Worm (Caenorhabditis elegans): Measurements from ENCODE around the gene Y56A3A.16.

Gene Y56A3A.16

DNA sequence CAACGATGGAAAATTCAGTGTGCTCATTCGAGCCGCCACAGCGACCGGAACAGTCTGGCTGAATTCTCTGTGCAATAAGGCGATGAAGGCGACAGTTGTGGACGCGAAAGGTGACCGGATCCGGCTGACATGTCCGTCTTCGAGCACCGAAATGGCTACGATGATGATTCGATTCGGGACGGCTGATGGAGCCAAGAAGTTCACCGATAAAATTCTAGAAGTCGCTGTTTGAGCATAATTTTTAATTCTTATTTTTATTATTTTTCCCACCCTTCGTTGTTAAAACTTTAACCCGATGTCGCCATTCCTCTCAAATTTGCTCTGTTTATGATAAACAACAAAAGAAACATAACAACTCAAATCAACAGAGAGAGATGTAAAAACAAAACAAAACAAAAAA, 3.4 kb upstream of the Y56A3A.16 start:
- TF ChIP-seq mdl-1 (tag; optimal IDR thresholded peaks at IDR 0.05), result no peak
- TF ChIP-seq mes-2 (tag; optimal IDR thresholded peaks at IDR 0.05; ENCODE audit: poor library complexity, severe bottlenecking), result peak; percentile 45
- 0 out of 2 replicates have a peak, but pooled peaks have one; percentile 25 for TF ChIP-seq lin-38 (GFP tag; IDR thresholded peaks at IDR 0.05)
- peak; percentile 9 for TF ChIP-seq aha-1 (tag)

DNA sequence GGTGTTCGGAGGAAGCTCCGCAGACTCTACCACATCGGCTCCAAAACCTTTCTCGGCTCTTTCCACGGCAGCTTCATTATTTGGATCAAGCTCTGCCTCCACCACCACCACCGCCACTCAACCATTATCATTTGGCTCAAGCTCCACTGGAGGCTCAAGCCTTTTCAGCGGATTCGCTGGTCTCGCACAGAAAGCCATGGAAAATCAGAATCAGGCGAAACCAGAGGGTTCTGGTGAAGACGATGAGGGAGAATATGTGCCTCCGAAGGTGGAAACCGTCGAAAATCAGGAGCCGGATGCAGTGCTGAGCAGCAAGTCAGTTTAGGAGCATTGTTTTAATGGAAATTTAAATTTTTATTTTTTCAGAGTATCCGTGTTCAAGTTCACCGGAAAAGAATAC, 3.0 kb upstream of the Y56A3A.16 start:
- TF ChIP-seq arid-1 (GFP tag; conservative IDR thresholded peaks at IDR 0.05) (no peak), ceh-82 (tag; optimal IDR thresholded peaks at IDR 0.05) (no peak), nhr-102 (tag; optimal IDR thresholded peaks at IDR 0.05) (no peak), lsy-2 (tag; optimal IDR thresholded peaks at IDR 0.05) (no peak), nhr-111 (GFP tag; optimal IDR thresholded peaks at IDR 0.05) (no peak), aha-1 (tag) (peak; percentile 90), ztf-11 (tag; optimal IDR thresholded peaks at IDR 0.05) (no peak), unc-39 (tag; optimal IDR thresholded peaks at IDR 0.05) (no peak), nhr-76 (tag; optimal IDR thresholded peaks at IDR 0.05) (no peak), daf-16 (GFP tag; optimal IDR thresholded peaks at IDR 0.05) (no peak), daf-16 (tag; optimal IDR thresholded peaks at IDR 0.05) (no peak), dve-1 (tag; optimal IDR thresholded peaks at IDR 0.05; ENCODE audit: insufficient read depth) (no peak), sdz-12 (GFP tag; optimal IDR thresholded peaks at IDR 0.05) (no peak), F44E2.7 (GFP tag; IDR thresholded peaks at IDR 0.05) (no peak), set-16 (GFP tag; IDR thresholded peaks at IDR 0.05) (peak; percentile 56)

DNA sequence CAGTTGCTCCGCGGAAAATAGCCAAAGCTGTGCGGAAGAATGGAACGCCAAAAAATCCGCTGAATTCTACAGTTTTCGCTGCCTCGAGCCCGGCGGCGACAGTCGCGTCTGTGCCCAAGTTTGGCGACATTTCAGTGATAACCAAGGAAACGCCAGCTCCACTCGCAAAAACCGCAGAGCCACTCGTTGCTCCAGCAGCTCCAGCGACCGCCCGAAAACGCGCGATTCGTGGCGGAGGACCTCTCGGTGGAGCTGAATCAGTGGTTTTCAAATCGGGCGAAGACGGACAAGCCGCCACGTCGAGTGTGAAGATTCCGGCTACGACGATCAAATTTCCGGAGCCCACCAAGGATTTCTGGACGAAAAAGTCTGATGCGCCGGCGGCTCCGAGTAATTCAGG, 2.1 kb upstream of the Y56A3A.16 start:
- TF ChIP-seq jun-1 (tag; optimal IDR thresholded peaks at IDR 0.05), result no peak
- no peak for TF ChIP-seq mes-2 (tag; optimal IDR thresholded peaks at IDR 0.05; ENCODE audit: poor library complexity, severe bottlenecking)
- peak; percentile 86 for TF ChIP-seq set-16 (GFP tag; IDR thresholded peaks at IDR 0.05)

DNA sequence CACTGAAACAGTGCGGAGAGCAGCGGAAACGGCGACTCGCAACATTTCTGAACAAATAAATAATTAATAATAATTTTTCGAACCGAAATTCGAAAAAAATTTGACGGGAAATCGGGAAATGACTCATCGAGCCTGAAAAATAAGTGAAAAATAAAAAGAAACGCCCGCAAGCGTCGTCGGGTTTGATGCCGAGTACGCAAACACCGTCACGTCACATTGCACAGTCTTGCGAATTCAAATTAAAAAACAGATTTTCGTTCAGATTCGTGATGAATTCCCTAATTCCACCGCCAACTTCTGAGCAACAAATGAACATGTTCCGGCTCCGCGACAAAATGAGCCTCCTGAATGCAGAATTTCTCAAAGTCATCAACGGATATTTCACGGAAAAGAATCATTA, 1.5 kb upstream of the Y56A3A.16 start, which contains the start of the genes ndab-1 and npp-16:
Gene ndab-1 (minus strand): TSS at position 47 of the 400 bp plus-strand sequence.
Gene npp-16 (plus strand): TSS at position 263 of the 400 bp plus-strand sequence.
- TF ChIP-seq lin-1 (GFP tag; IDR thresholded peaks at IDR 0.05) (no peak), mdt-29 (GFP tag; IDR thresholded peaks at IDR 0.05) (no peak), hlh-30 (tag; optimal IDR thresholded peaks at IDR 0.05; ENCODE audit: insufficient read depth) (no peak), ceh-32 (tag; optimal IDR thresholded peaks at IDR 0.05; ENCODE audit: poor library complexity) (no peak), ztf-7 (tag; optimal IDR thresholded peaks at IDR 0.05) (no peak), dpl-1 (GFP tag; optimal IDR thresholded peaks at IDR 0.05) (peak; percentile 54), nhr-102 (tag; optimal IDR thresholded peaks at IDR 0.05) (no peak), ces-1 (GFP tag; optimal IDR thresholded peaks at IDR 0.05) (no peak), nhr-77 (tag; optimal IDR thresholded peaks at IDR 0.05) (no peak), nhr-41 (GFP tag; IDR thresholded peaks at IDR 0.05) (no peak), skn-1 (tag; optimal IDR thresholded peaks at IDR 0.05) (no peak), lim-7 (GFP tag; IDR thresholded peaks at IDR 0.05) (peak; percentile 11; the same call in 1 of the 2 replicates), mes-2 (tag; optimal IDR thresholded peaks at IDR 0.05; ENCODE audit: poor library complexity, severe bottlenecking) (peak; percentile 76), lir-3 (tag; optimal IDR thresholded peaks at IDR 0.05) (no peak), dmd-6 (GFP tag; IDR thresholded peaks at IDR 0.05) (no peak), lin-38 (GFP tag; IDR thresholded peaks at IDR 0.05) (peak; percentile 61), zfp-3 (GFP tag; conservative IDR thresholded peaks at IDR 0.05) (no peak), lsy-2 (tag; optimal IDR thresholded peaks at IDR 0.05) (peak in 1 of 2 experiments; percentile 43), zfp-2 (tag; optimal IDR thresholded peaks at IDR 0.05) (no peak), attf-4 (tag; optimal IDR thresholded peaks at IDR 0.05) (no peak), vab-7 (GFP tag; IDR thresholded peaks at IDR 0.05) (no peak), nhr-28 (tag; optimal IDR thresholded peaks at IDR 0.05) (no peak), zip-11 (GFP tag; IDR thresholded peaks at IDR 0.05) (no peak), ctbp-1 (GFP tag; IDR thresholded peaks at IDR 0.05) (no peak), set-16 (GFP tag; IDR thresholded peaks at IDR 0.05) (no peak), ceh-82 (tag; optimal IDR thresholded peaks at IDR 0.05) (no peak), mxl-2 (GFP tag; conservative IDR thresholded peaks at IDR 0.05) (no peak)

Data from whole organism, L4 larva.